Worm (Caenorhabditis elegans) whole organism, L4/young adult: ENCODE measurements around the gene C52B9.4.

Experiments used
- W03F9.2 ChIP-seq: fragments of 150-350 bp; optimal IDR thresholded peaks from 2 replicates; lab custom pipeline; 2014; ENCODE audit warnings: missing biosample characterization, missing genetic modification characterization
- dao-5 ChIP-seq: sonication (generic microtip); optimal IDR thresholded peaks from 2 replicates; lab custom pipeline; 2016; ENCODE audit warnings: missing genotype, missing genetic modification characterization, moderate library complexity, missing compliant biosample characterization
- him-1 ChIP-seq: sonication (generic microtip); optimal IDR thresholded peaks from 2 replicates; lab custom pipeline; 2016; ENCODE audit warnings: missing genotype, missing genetic modification reagents, missing genetic modification characterization, missing compliant biosample characterization

DNA sequence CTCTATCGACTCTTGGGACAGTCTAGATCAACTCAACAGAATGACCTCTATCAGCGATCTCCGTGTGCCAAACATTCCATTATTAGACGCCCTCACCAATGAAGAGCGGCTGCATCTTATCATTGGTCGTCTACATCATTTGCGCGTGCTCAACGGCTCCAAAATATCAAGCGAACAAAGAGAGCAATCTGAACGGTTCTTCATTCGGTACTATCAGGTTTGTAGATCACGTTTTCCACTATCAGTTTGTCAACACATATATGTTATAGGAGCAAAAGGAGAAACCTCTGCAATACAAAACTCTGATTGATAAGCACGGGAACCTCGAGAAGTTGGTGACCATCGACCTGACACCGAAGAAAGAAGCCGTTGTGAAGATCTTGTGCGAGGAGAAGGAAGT lies 7.9 kb downstream of the C52B9.4 start:
- no peak for TF ChIP-seq dao-5 (tag; lab: Kevin White, UChicago)
- no peak for TF ChIP-seq W03F9.2 (tag; lab: Kevin White, UChicago)
- no peak for TF ChIP-seq him-1 (tag; lab: Kevin White, UChicago)
